Worm (Caenorhabditis elegans): ENCODE data around the gene let-653.

let-653 gene

DNA sequence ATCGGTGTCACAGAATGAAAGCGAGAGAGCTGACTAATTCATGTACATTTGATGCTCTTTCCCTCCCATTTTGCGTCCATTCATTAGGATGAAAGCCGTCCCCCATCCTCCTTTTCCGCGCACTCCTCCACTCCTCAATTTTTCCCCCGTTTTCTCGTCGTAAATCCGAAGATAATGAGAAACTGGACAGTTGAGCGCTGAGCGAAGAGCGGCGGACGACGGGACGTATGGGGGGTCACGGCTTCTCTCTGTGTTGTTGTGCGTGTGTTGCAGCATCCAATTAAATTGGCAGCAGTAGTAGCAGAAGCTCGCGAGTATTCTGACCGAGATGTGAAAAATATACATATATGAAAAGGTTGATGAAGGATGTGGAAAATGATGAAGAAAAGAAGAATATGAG lies 13.5 kb upstream of the let-653 start:
- TF ChIP-seq peb-1 (tag; optimal IDR thresholded peaks at IDR 0.05) (no peak), ceh-82 (tag; optimal IDR thresholded peaks at IDR 0.05) (no peak), lsy-2 (tag; optimal IDR thresholded peaks at IDR 0.05) (no peak), ZK546.5 (tag; optimal IDR thresholded peaks at IDR 0.05) (no peak), lin-11 (tag; optimal IDR thresholded peaks at IDR 0.05) (no peak)

DNA sequence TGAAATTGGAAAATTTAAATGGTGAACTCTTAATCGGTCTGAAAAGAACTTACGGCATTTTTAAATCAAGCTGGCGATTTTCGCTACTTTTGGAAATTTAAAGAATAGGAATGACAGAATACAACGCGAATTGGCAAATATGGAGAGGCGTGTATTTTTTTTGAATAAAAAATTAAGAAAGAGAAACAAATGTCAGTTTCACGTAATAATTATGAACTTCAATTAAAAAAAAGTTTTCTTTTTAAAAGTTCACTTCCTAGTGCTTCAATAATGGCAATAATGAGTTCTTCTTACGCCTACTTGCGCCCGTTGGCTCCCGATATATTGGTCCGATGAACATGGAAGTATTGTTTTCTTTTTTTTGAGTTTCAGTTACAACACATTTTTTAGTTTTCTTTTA lies 7.7 kb upstream of the let-653 start, which contains the start of gene pph-2:
Gene pph-2, minus strand, starts transcription at position 101 of the 400 bp plus-strand sequence.
- no peak for TF ChIP-seq Y55F3AM.14 (GFP tag; optimal IDR thresholded peaks at IDR 0.05)
- no peak for TF ChIP-seq dmd-4 (tag; optimal IDR thresholded peaks at IDR 0.05)
- TF ChIP-seq lin-13 (GFP tag; optimal IDR thresholded peaks at IDR 0.05): no peak
- no peak for TF ChIP-seq nhr-21 (tag; optimal IDR thresholded peaks at IDR 0.05)
- TF ChIP-seq R02D3.7 (tag; optimal IDR thresholded peaks at IDR 0.05): no peak
- TF ChIP-seq ztf-11 (tag; optimal IDR thresholded peaks at IDR 0.05): no peak
- TF ChIP-seq fos-1 (tag; optimal IDR thresholded peaks at IDR 0.05): no peak
- no peak for TF ChIP-seq aly-2 (tag; optimal IDR thresholded peaks at IDR 0.05)
- TF ChIP-seq C34F6.9 (tag; optimal IDR thresholded peaks at IDR 0.05): no peak
- no peak for TF ChIP-seq alr-1 (tag; optimal IDR thresholded peaks at IDR 0.05)
- TF ChIP-seq nhr-11 (tag; optimal IDR thresholded peaks at IDR 0.05): no peak
- TF ChIP-seq lin-39 (tag; optimal IDR thresholded peaks at IDR 0.05): no peak
- TF ChIP-seq nhr-12 (tag; optimal IDR thresholded peaks at IDR 0.05): no peak
- TF ChIP-seq zag-1 (tag; optimal IDR thresholded peaks at IDR 0.05): no peak
- TF ChIP-seq lin-11 (tag; optimal IDR thresholded peaks at IDR 0.05): no peak
- TF ChIP-seq ZK546.5 (tag; optimal IDR thresholded peaks at IDR 0.05): no peak
- TF ChIP-seq ztf-4 (tag; optimal IDR thresholded peaks at IDR 0.05): no peak
- no peak for TF ChIP-seq sem-4 (tag; optimal IDR thresholded peaks at IDR 0.05)

ce11 chrIV:11878249-11878648 lies 7.2 kb upstream of the let-653 start, which contains the start of gene cutl-27:
Gene cutl-27 (plus strand): TSS chrIV:11878549.
- TF ChIP-seq lin-39 (tag; optimal IDR thresholded peaks at IDR 0.05): no peak
- no peak for TF ChIP-seq blmp-1 (tag; optimal IDR thresholded peaks at IDR 0.05; ENCODE audit: insufficient read depth)
- no peak for TF ChIP-seq lsy-2 (tag; optimal IDR thresholded peaks at IDR 0.05)
- no peak for TF ChIP-seq nhr-11 (tag; optimal IDR thresholded peaks at IDR 0.05)
- TF ChIP-seq gmeb-1 (tag; optimal IDR thresholded peaks at IDR 0.05): no peak
- no peak for TF ChIP-seq elt-1 (tag; optimal IDR thresholded peaks at IDR 0.05)
- TF ChIP-seq unc-62 (GFP tag; optimal IDR thresholded peaks at IDR 0.05): no peak
- TF ChIP-seq nhr-25 (tag; optimal IDR thresholded peaks at IDR 0.05): no peak
- no peak for TF ChIP-seq nhr-129 (tag; optimal IDR thresholded peaks at IDR 0.05)
- no peak for TF ChIP-seq R02D3.7 (tag; optimal IDR thresholded peaks at IDR 0.05)
- TF ChIP-seq nhr-12 (tag; optimal IDR thresholded peaks at IDR 0.05): no peak
- TF ChIP-seq nhr-23 (tag; optimal IDR thresholded peaks at IDR 0.05): no peak
- TF ChIP-seq mbf-1 (tag; optimal IDR thresholded peaks at IDR 0.05): no peak
- TF ChIP-seq ama-1 (optimal IDR thresholded peaks at IDR 0.05): no peak
- no peak for TF ChIP-seq F13H6.1 (tag; optimal IDR thresholded peaks at IDR 0.05)

- TF ChIP-seq elt-1 (tag; optimal IDR thresholded peaks at IDR 0.05): peak; percentile 67
- no peak for TF ChIP-seq C34F6.9 (tag; optimal IDR thresholded peaks at IDR 0.05)
- peak; percentile 58 for TF ChIP-seq sma-9 (GFP tag; optimal IDR thresholded peaks at IDR 0.05)
- no peak for TF ChIP-seq sma-9 (tag; optimal IDR thresholded peaks at IDR 0.05)
- TF ChIP-seq ceh-16 (tag; optimal IDR thresholded peaks at IDR 0.05): peak; percentile 73
- TF ChIP-seq R02D3.7 (tag; optimal IDR thresholded peaks at IDR 0.05): no peak
Observed at ce11 chrIV:11882534-11882933, 2.9 kb upstream of the let-653 start.

DNA sequence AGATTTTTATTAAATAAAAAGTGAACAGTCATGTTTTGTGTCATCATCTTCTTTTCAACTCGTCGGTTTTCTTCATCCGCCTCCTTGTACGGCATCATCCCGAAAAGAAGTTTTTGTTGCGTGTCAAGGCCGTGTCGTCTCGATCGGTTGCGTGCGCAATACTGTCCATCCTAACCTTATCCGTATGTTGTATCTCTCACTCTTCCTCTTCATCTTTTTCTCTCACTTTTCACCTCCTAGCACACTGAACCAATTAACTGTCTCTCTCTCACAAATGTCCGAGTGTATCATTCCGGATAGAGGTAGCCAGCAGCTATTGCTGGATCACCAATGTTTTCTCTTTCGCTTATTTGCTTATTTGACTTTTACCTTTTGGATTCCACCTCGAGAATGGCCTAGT lies 1.9 kb upstream of the let-653 start:
- TF ChIP-seq sma-9 (GFP tag; optimal IDR thresholded peaks at IDR 0.05) (peak; percentile 15), sma-9 (tag; optimal IDR thresholded peaks at IDR 0.05) (no peak), nhr-6 (tag; optimal IDR thresholded peaks at IDR 0.05) (no peak), blmp-1 (tag; optimal IDR thresholded peaks at IDR 0.05; ENCODE audit: insufficient read depth) (peak; percentile 62), nhr-21 (tag; optimal IDR thresholded peaks at IDR 0.05) (peak; percentile 48), fos-1 (tag; optimal IDR thresholded peaks at IDR 0.05) (peak; percentile 9), alr-1 (tag; optimal IDR thresholded peaks at IDR 0.05) (no peak)

All from whole organism, L2 larva.